Fruit fly (Drosophila melanogaster) whole organism, pupa: ENCODE measurements around the gene Arc42.
A peak's percentile ranks its signal among the peaks of the same experiment; 100 is the strongest.

ENCODE experiments used
- CG10348 ChIP-seq: fragments of 200-800 bp; sonication (Bioruptor generic); IDR thresholded peaks from 2 replicates; pipeline ENCODE4 v1.3.6; 2022; ENCODE audit warnings: missing biosample characterization, missing genetic modification characterization
- CG12605 ChIP-seq: fragments of 200-800 bp; sonication (Bioruptor generic); IDR thresholded peaks from 2 replicates; pipeline ENCODE4 v1.3.6; 2022; ENCODE audit warnings: missing biosample characterization, missing genetic modification characterization
- CG13204 ChIP-seq: fragments of 200-800 bp; sonication (Bioruptor generic); optimal IDR thresholded peaks from 2 replicates; lab custom pipeline; 2018; ENCODE audit warnings: missing biosample characterization, mild to moderate bottlenecking, missing genetic modification characterization, moderate library complexity
- CG14655 ChIP-seq: fragments of 200-800 bp; sonication (Bioruptor generic); optimal IDR thresholded peaks from 3 replicates; lab custom pipeline; 2017; ENCODE audit warnings: mild to moderate bottlenecking, missing biosample characterization, missing genetic modification reagents, missing genetic modification characterization
- CG15710 ChIP-seq: fragments of 200-800 bp; sonication (Bioruptor generic); optimal IDR thresholded peaks from 2 replicates; lab custom pipeline; 2018; ENCODE audit warnings: missing biosample characterization, mild to moderate bottlenecking, missing genetic modification characterization, moderate library complexity
- CG17806 ChIP-seq: fragments of 200-800 bp; sonication (Bioruptor generic); optimal IDR thresholded peaks from 2 replicates; lab custom pipeline; 2018; ENCODE audit warnings: missing biosample characterization, mild to moderate bottlenecking, missing genetic modification characterization, moderate library complexity
- CG32121 ChIP-seq: fragments of 200-800 bp; sonication (Bioruptor generic); IDR thresholded peaks from 2 replicates; pipeline ENCODE4 v1.3.6; 2022; ENCODE audit warnings: missing biosample characterization, missing genetic modification characterization
- CG34367 ChIP-seq: fragments of 200-800 bp; sonication (Bioruptor generic); optimal IDR thresholded peaks from 2 replicates; lab custom pipeline; 2018; ENCODE audit warnings: missing biosample characterization, mild to moderate bottlenecking, missing genetic modification characterization
- CG4496 ChIP-seq: fragments of 200-800 bp; sonication (Bioruptor generic); IDR thresholded peaks from 3 replicates; pipeline ENCODE4 v1.3.6; 2022; ENCODE audit warnings: missing biosample characterization, missing genetic modification characterization
- CG8159 ChIP-seq: fragments of 200-800 bp; sonication (Bioruptor generic); optimal IDR thresholded peaks from 3 replicates; lab custom pipeline; 2018; ENCODE audit warnings: missing biosample characterization, mild to moderate bottlenecking, missing genetic modification characterization, moderate library complexity
- CG8301 ChIP-seq: fragments of 200-800 bp; sonication (Bioruptor generic); optimal IDR thresholded peaks from 2 replicates; lab custom pipeline; 2018; ENCODE audit warnings: missing biosample characterization, mild to moderate bottlenecking, missing genetic modification characterization
- CG9948 ChIP-seq: fragments of 200-800 bp; sonication (Bioruptor generic); optimal IDR thresholded peaks from 2 replicates; lab custom pipeline; 2018; ENCODE audit warnings: missing biosample characterization, mild to moderate bottlenecking, missing genetic modification characterization, moderate library complexity
- D1 ChIP-seq: fragments of 200-800 bp; sonication (Bioruptor generic); optimal IDR thresholded peaks from 2 replicates; lab custom pipeline; 2018; ENCODE audit warnings: missing biosample characterization, mild to moderate bottlenecking, missing genetic modification characterization, moderate library complexity
- EcR ChIP-seq: fragments of 200-800 bp; sonication (Bioruptor generic); optimal IDR thresholded peaks from 3 replicates; lab custom pipeline; 2019; ENCODE audit warnings: missing biosample characterization, missing genetic modification characterization, mild to moderate bottlenecking, moderate library complexity, missing genetic modification reagents
- Ets98B ChIP-seq: fragments of 200-800 bp; sonication (Bioruptor generic); IDR thresholded peaks from 2 replicates; pipeline ENCODE4 v1.3.6; 2022; ENCODE audit warnings: missing biosample characterization, missing genetic modification characterization
- Pif1A ChIP-seq: fragments of 200-800 bp; sonication (Bioruptor generic); optimal IDR thresholded peaks from 3 replicates; lab custom pipeline; 2016; ENCODE audit warnings: missing biosample characterization, missing genetic modification characterization
- Pif1B ChIP-seq: fragments of 200-800 bp; sonication (Bioruptor generic); optimal IDR thresholded peaks from 3 replicates; lab custom pipeline; 2016; ENCODE audit warnings: missing biosample characterization, missing genetic modification characterization
- Snoo ChIP-seq: fragments of 200-800 bp; sonication (Bioruptor generic); optimal IDR thresholded peaks from 3 replicates; lab custom pipeline; 2017; ENCODE audit warnings: missing biosample characterization, mild to moderate bottlenecking, missing genetic modification characterization, inconsistent platforms
- fd96Ca ChIP-seq: fragments of 200-800 bp; sonication (Bioruptor generic); IDR thresholded peaks from 3 replicates; pipeline ENCODE4 v1.3.6; 2022; ENCODE audit warnings: missing biosample characterization, missing genetic modification characterization
- gl ChIP-seq: fragments of 200-800 bp; sonication (Bioruptor generic); optimal IDR thresholded peaks from 2 replicates; lab custom pipeline; 2018; ENCODE audit warnings: missing biosample characterization, mild to moderate bottlenecking, missing genetic modification characterization
- rn ChIP-seq: fragments of 200-800 bp; sonication (Bioruptor generic); IDR thresholded peaks from 2 replicates; pipeline ENCODE4 v1.3.6; 2022; ENCODE audit warnings: missing biosample characterization, missing genetic modification characterization

Gene Arc42

dm6 chr3R:19859370-19860033, 18.0 kb upstream of the Arc42 start:
- no peak for TF ChIP-seq CG17806
- TF ChIP-seq Pif1A (GFP tag; lab: Kevin White, UChicago) = no peak
- TF ChIP-seq CG9948 (tag; lab: Kevin White, UChicago) = no peak
- no peak for TF ChIP-seq CG8301 (tag; lab: Kevin White, UChicago)
- peak; percentile 30; the same call in 1 of the 3 replicates for TF ChIP-seq CG4496 (GFP tag; lab: Robert Waterston, UW)
- TF ChIP-seq gl (tag; lab: Kevin White, UChicago) = peak; percentile 42
- TF ChIP-seq fd96Ca (GFP tag; lab: Robert Waterston, UW) = 0 out of 3 replicates have a peak, but pooled peaks have one; percentile 13
- no peak for TF ChIP-seq CG14655 (GFP tag; lab: Kevin White, UChicago)
- TF ChIP-seq EcR (GFP tag; lab: Kevin White, UChicago) = peak; percentile 1
- TF ChIP-seq CG8159 (tag; lab: Kevin White, UChicago) = no peak
- peak; percentile 52; the same call in 1 of the 2 replicates for TF ChIP-seq CG32121 (GFP tag; lab: Robert Waterston, UW)
- TF ChIP-seq CG12605 (GFP tag; lab: Robert Waterston, UW) = peak; percentile 21; the same call in 1 of the 2 replicates
- TF ChIP-seq, all 21 proteins: peak for 6

dm6 chr3R:19860996-19861719, 16.4 kb upstream of the Arc42 start, which contains the start of the genes Ire1 and Mrm2:
Gene Ire1 (minus strand): TSS chr3R:19861291.
Gene Mrm2 (plus strand): TSS chr3R:19861610.
- TF ChIP-seq EcR (GFP tag; lab: Kevin White, UChicago) (peak; percentile 35), CG32121 (GFP tag; lab: Robert Waterston, UW) (peak; percentile 66), CG8159 (tag; lab: Kevin White, UChicago) (peak; percentile 72), Pif1B (GFP tag; lab: Kevin White, UChicago) (peak; percentile 17), CG14655 (GFP tag; lab: Kevin White, UChicago) (no peak), rn (GFP tag; lab: Robert Waterston, UW) (peak; percentile 73; the same call in 1 of the 2 replicates), CG4496 (GFP tag; lab: Robert Waterston, UW) (peak; percentile 86), CG34367 (tag; lab: Kevin White, UChicago) (peak; percentile 48), CG10348 (GFP tag; lab: Robert Waterston, UW) (0 out of 2 replicates have a peak, but pooled peaks have one; percentile 13), Pif1A (GFP tag; lab: Kevin White, UChicago) (no peak), fd96Ca (GFP tag; lab: Robert Waterston, UW) (peak; percentile 91), Snoo (peak; percentile 51), CG8301 (tag; lab: Kevin White, UChicago) (peak; percentile 53), CG12605 (GFP tag; lab: Robert Waterston, UW) (no peak), CG13204 (GFP tag; lab: Kevin White, UChicago) (no peak), D1 (tag; lab: Kevin White, UChicago) (no peak), CG15710 (tag; lab: Kevin White, UChicago) (peak; percentile 63), CG17806 (peak; percentile 56), CG9948 (tag; lab: Kevin White, UChicago) (peak; percentile 59), Ets98B (GFP tag; lab: Robert Waterston, UW) (peak; percentile 68), gl (tag; lab: Kevin White, UChicago) (peak; percentile 8)

DNA sequence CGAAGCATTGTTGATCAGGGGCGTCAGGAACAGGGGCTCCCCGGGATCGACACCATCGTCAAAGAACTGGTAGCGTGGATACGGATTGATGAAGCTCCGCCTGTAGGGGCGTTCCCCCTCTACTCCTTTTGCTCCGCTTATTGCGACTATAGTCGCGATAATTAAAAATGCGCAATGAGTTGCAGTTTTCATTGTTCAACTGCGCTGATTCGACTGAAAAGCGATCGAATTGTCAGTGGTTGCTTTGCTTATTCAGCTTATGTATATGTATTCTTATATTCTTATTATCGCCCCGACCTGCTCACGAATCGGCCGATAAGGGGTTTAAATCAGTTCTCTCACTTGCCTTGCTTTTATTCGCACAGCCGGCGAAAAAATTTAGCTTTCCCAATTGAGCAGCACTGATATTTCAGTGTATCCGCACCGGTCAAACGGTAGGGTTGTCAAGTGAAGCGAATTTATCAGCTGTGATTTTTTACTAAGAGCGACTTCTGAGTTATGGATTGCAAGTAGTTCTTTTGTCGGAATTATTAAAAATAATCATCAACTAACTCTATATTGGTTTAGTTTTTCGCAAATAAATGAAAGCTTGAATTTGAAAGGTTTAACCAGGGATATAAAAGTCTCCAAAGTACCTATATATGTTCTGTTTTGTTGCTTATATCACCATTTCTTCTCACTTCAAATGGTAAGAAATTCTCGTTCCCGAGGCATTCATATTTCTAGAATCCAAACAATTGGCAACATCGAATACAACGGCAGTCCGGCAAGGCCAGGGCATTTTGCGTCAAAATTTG, 13.4 kb upstream of the Arc42 start, which contains the start of the genes CG4572 and CG4686:
TSS of gene CG4572 (minus strand) at position 415 of the 797 bp plus-strand sequence.
TSS of gene CG4686 (plus strand) at position 518 of the 797 bp plus-strand sequence.
- peak; percentile 70 for TF ChIP-seq CG15710 (tag; lab: Kevin White, UChicago)
- TF ChIP-seq CG13204 (GFP tag; lab: Kevin White, UChicago) = no peak
- no peak for TF ChIP-seq Pif1A (GFP tag; lab: Kevin White, UChicago)
- TF ChIP-seq Pif1B (GFP tag; lab: Kevin White, UChicago) = peak; percentile 46
- TF ChIP-seq fd96Ca (GFP tag; lab: Robert Waterston, UW) = 0 out of 3 replicates have a peak, but pooled peaks have one; percentile 63
- peak; percentile 60 for TF ChIP-seq CG34367 (tag; lab: Kevin White, UChicago)
- peak; percentile 68 for TF ChIP-seq rn (GFP tag; lab: Robert Waterston, UW)
- no peak; the same call in 1 of the 2 replicates for TF ChIP-seq Ets98B (GFP tag; lab: Robert Waterston, UW)
- TF ChIP-seq Snoo = peak; percentile 67
- peak; percentile 72 for TF ChIP-seq EcR (GFP tag; lab: Kevin White, UChicago)
- TF ChIP-seq CG17806 = peak; percentile 52
- TF ChIP-seq CG14655 (GFP tag; lab: Kevin White, UChicago) = no peak
- peak; percentile 55 for TF ChIP-seq CG32121 (GFP tag; lab: Robert Waterston, UW)
- TF ChIP-seq CG9948 (tag; lab: Kevin White, UChicago) = peak; percentile 68
- peak; percentile 60 for TF ChIP-seq CG4496 (GFP tag; lab: Robert Waterston, UW)
- TF ChIP-seq CG8301 (tag; lab: Kevin White, UChicago) = peak; percentile 74
- peak; percentile 75 for TF ChIP-seq CG8159 (tag; lab: Kevin White, UChicago)
- 0 out of 2 replicates have a peak, but pooled peaks have one; percentile 34 for TF ChIP-seq CG10348 (GFP tag; lab: Robert Waterston, UW)
- TF ChIP-seq gl (tag; lab: Kevin White, UChicago) = peak; percentile 63
- peak; percentile 69 for TF ChIP-seq CG12605 (GFP tag; lab: Robert Waterston, UW)
- TF ChIP-seq D1 (tag; lab: Kevin White, UChicago) = no peak
